Fruit fly (Drosophila melanogaster) whole organism, embryonic: ENCODE measurements around the gene RpL24-like.

Experiments
- Bgb ChIP-seq: fragments of 200-800 bp; sonication (Bioruptor generic); IDR thresholded peaks from 2 replicates; pipeline ENCODE4 v1.3.6; 2022; ENCODE audit warnings: missing biosample characterization, missing genetic modification characterization; ENCODE audit not compliant: partially characterized antibody
- CG17385 ChIP-seq: fragments of 200-800 bp; sonication (Bioruptor generic); optimal IDR thresholded peaks from 3 replicates; lab custom pipeline; 2018; ENCODE audit warnings: missing biosample characterization, mild to moderate bottlenecking, missing genetic modification characterization
- CG34422 ChIP-seq: fragments of 200-800 bp; sonication (Bioruptor generic); IDR thresholded peaks from 3 replicates; pipeline ENCODE4 v1.3.6; 2022; ENCODE audit warnings: missing biosample characterization, missing genetic modification characterization
- Poxn ChIP-seq: fragments of 200-800 bp; sonication (Bioruptor generic); IDR thresholded peaks from 2 replicates; pipeline ENCODE4 v1.3.6; 2022; ENCODE audit warnings: missing biosample characterization, missing genetic modification characterization
- Usf ChIP-seq: fragments of 200-800 bp; sonication (Bioruptor generic); optimal IDR thresholded peaks from 2 replicates; lab custom pipeline; 2017; ENCODE audit warnings: missing genotype, missing biosample characterization, missing genetic modification characterization
- ara ChIP-seq: fragments of 200-800 bp; sonication (Bioruptor generic); IDR thresholded peaks from 2 replicates; pipeline ENCODE4 v1.3.6; 2022; ENCODE audit warnings: missing biosample characterization, missing genetic modification characterization
- br ChIP-seq: fragments of >200 bp; optimal IDR thresholded peaks from 2 replicates; lab custom pipeline; 2017
- gcm ChIP-seq: fragments of 200-800 bp; sonication (Bioruptor generic); optimal IDR thresholded peaks from 2 replicates; lab custom pipeline; 2019; ENCODE audit warnings: missing biosample characterization, mild to moderate bottlenecking, missing genetic modification characterization, moderate library complexity
- hth ChIP-seq: fragments of >200 bp; optimal IDR thresholded peaks from 2 replicates; lab custom pipeline; 2017; ENCODE audit warnings: inconsistent platforms
- shn ChIP-seq: fragments of 200-800 bp; sonication (Bioruptor generic); optimal IDR thresholded peaks from 3 replicates; lab custom pipeline; 2016; ENCODE audit warnings: missing biosample characterization, missing genetic modification characterization
- ssp ChIP-seq: fragments of 200-800 bp; sonication (Bioruptor generic); IDR thresholded peaks from 2 replicates; pipeline ENCODE4 v1.3.6; 2022; ENCODE audit warnings: missing biosample characterization, missing genetic modification characterization
- twi ChIP-seq: fragments of 200-800 bp; optimal IDR thresholded peaks from 2 replicates; lab custom pipeline; 2019; ENCODE audit warnings: missing biosample characterization, mild to moderate bottlenecking, missing genetic modification characterization, moderate library complexity
- zf30C ChIP-seq: fragments of 200-800 bp; sonication (Bioruptor generic); optimal IDR thresholded peaks from 3 replicates; lab custom pipeline; 2018; ENCODE audit warnings: missing biosample characterization, mild to moderate bottlenecking, missing genetic modification characterization

DNA sequence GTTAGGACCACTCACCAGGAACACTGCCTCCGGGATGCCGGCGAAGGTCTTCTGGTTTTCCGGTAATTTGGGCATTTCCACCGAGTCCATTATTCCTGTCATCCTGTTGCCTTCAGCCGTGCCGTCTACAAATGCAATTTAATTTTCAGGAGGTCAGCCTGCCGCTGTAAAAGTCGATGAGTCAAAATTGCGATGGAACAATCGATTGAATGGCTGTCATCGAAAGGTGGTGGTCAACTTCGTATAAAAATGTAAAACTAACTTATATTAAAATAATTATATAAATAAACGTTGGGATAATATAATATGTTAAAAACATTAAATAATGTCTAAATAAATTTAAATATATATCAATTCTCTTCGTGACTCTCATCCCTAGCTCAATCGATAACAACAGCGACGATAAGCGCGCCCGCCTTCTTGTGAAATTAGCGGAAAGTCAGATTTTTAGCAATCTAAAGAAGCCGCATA, 21.7 kb downstream of the RpL24-like start, which contains the start of the genes mgr and Irbp:
- TF ChIP-seq Bgb (GFP tag; lab: Robert Waterston, UW) (peak; percentile 75), CG34422 (peak; percentile 95), Usf (GFP tag; lab: Kevin White, UChicago) (peak; percentile 70), hth (lab: Kevin White, UChicago) (no peak), CG17385 (GFP tag; lab: Kevin White, UChicago) (peak; percentile 86), zf30C (no peak), ssp (GFP tag; lab: Robert Waterston, UW) (peak; percentile 89), Poxn (GFP tag; lab: Robert Waterston, UW) (peak; percentile 82), twi (tag; lab: Kevin White, UChicago) (peak; percentile 87), gcm (GFP tag; lab: Kevin White, UChicago) (peak; percentile 93), ara (peak; percentile 95), br (no peak), shn (no peak)
